Worm (Caenorhabditis elegans) whole organism, L1 larva: ENCODE measurements around the gene T07E3.3.
A peak's percentile ranks its signal among the peaks of the same experiment; 100 is the strongest.

Source experiments
- C16A3.4 ChIP-seq: fragments of 150-350 bp; optimal IDR thresholded peaks from 2 replicates; lab custom pipeline; 2014; ENCODE audit warnings: missing biosample characterization, missing genetic modification characterization
- F16B12.6 ChIP-seq: fragments of 150-350 bp; optimal IDR thresholded peaks from 2 replicates; lab custom pipeline; 2014; ENCODE audit warnings: missing biosample characterization, missing genetic modification characterization
- Y116A8C.19 ChIP-seq: sonication (generic microtip); optimal IDR thresholded peaks from 2 replicates; lab custom pipeline; 2016; ENCODE audit warnings: missing compliant biosample characterization, missing genetic modification characterization, borderline replicate concordance
- aha-1 ChIP-seq: fragments of 150-350 bp; optimal IDR thresholded peaks from 2 replicates; lab custom pipeline; 2014; ENCODE audit warnings: missing biosample characterization, missing genetic modification characterization
- blmp-1 ChIP-seq: fragments of 150-350 bp; optimal IDR thresholded peaks from 2 replicates; lab custom pipeline; 2014; ENCODE audit warnings: missing biosample characterization, missing genetic modification characterization
- ceh-63 ChIP-seq: fragments of 200-800 bp; sonication (Bioruptor generic); optimal IDR thresholded peaks from 2 replicates; lab custom pipeline; 2018; ENCODE audit warnings: mild to moderate bottlenecking, missing genetic modification characterization, missing compliant biosample characterization
- ceh-8 ChIP-seq: fragments of 200-800 bp; sonication (Bioruptor generic); optimal IDR thresholded peaks from 2 replicates; lab custom pipeline; 2018; ENCODE audit warnings: mild to moderate bottlenecking, missing genetic modification characterization, moderate library complexity, missing compliant biosample characterization
- ceh-90 ChIP-seq: sonication (generic microtip); optimal IDR thresholded peaks from 2 replicates; lab custom pipeline; 2016; ENCODE audit warnings: missing genetic modification characterization, missing compliant biosample characterization
- ces-1 ChIP-seq: fragments of 150-350 bp; optimal IDR thresholded peaks from 2 replicates; lab custom pipeline; 2014; ENCODE audit warnings: missing biosample characterization, missing genetic modification reagents, missing genetic modification characterization
- dpl-1 ChIP-seq, 3 experiments: fragments of 150-350 bp in 2 of 3; sonication (generic microtip) in 1 of 3; optimal IDR thresholded peaks; 2 replicates each; lab custom pipeline; 2014 to 2017; ENCODE audit warnings: missing biosample characterization in 3 of 3, missing genetic modification characterization in 3 of 3, missing genetic modification reagents in 3 of 3
- efl-3 ChIP-seq: fragments of 200-800 bp; sonication (Bioruptor generic); optimal IDR thresholded peaks from 2 replicates; lab custom pipeline; 2018; ENCODE audit warnings: mild to moderate bottlenecking, missing genetic modification characterization, missing compliant biosample characterization
- egl-13 ChIP-seq: sonication (generic microtip); optimal IDR thresholded peaks from 2 replicates; lab custom pipeline; 2016; ENCODE audit warnings: missing genotype, missing genetic modification reagents, missing genetic modification characterization, missing compliant biosample characterization
- egl-27 ChIP-seq, 2 experiments: fragments of 150-350 bp in 1 of 2; sonication (generic microtip); optimal IDR thresholded peaks; 3 replicates each; lab custom pipeline; 2017 to 2018; ENCODE audit warnings: missing biosample characterization in 2 of 2, missing genetic modification characterization in 2 of 2, missing genetic modification reagents in 2 of 2
- elt-2 ChIP-seq: sonication (generic microtip); optimal IDR thresholded peaks from 2 replicates; lab custom pipeline; 2016; ENCODE audit warnings: missing genetic modification characterization, mild to moderate bottlenecking, inconsistent platforms, missing compliant biosample characterization, missing genetic modification reagents
- elt-3 ChIP-seq, 6 experiments: fragments of 150-350 bp in 1 of 6; sonication (generic microtip); optimal IDR thresholded peaks; 2 replicates each; lab custom pipeline; 2017 to 2018; ENCODE audit warnings: missing biosample characterization in 6 of 6, missing genetic modification characterization in 6 of 6, inconsistent platforms in 1 of 6
- ets-5 ChIP-seq: fragments of 200-800 bp; sonication (Bioruptor generic); IDR thresholded peaks from 2 replicates; pipeline ENCODE4 v1.3.6; 2022; ENCODE audit warnings: missing genetic modification characterization, missing compliant biosample characterization
- hlh-17 ChIP-seq: fragments of 200-800 bp; sonication (Bioruptor generic); optimal IDR thresholded peaks from 2 replicates; lab custom pipeline; 2018; ENCODE audit warnings: missing genetic modification characterization, mild to moderate bottlenecking, missing compliant biosample characterization, moderate library complexity, borderline replicate concordance
- hlh-4 ChIP-seq: sonication (generic microtip); optimal IDR thresholded peaks from 2 replicates; lab custom pipeline; 2016; ENCODE audit warnings: mild to moderate bottlenecking, missing genetic modification characterization, missing compliant biosample characterization
- irx-1 ChIP-seq: sonication (generic microtip); optimal IDR thresholded peaks from 2 replicates; lab custom pipeline; 2016; ENCODE audit warnings: missing genetic modification characterization, missing compliant biosample characterization
- lin-14 ChIP-seq: fragments of 200-800 bp; sonication (Bioruptor generic); optimal IDR thresholded peaks from 2 replicates; lab custom pipeline; 2018; ENCODE audit warnings: mild to moderate bottlenecking, missing genetic modification characterization, moderate library complexity, missing compliant biosample characterization
- lin-15B ChIP-seq: fragments of 150-350 bp; sonication (generic microtip); optimal IDR thresholded peaks from 3 replicates; lab custom pipeline; 2014; ENCODE audit warnings: missing biosample characterization, missing genetic modification characterization
- lin-35 ChIP-seq, 2 experiments: fragments of 150-350 bp; optimal IDR thresholded peaks; 2 replicates each; lab custom pipeline; 2014; ENCODE audit warnings: missing biosample characterization in 2 of 2, missing genetic modification characterization in 2 of 2, missing genetic modification reagents in 2 of 2
- lin-39 ChIP-seq: fragments of 150-350 bp; optimal IDR thresholded peaks from 2 replicates; lab custom pipeline; 2014; ENCODE audit warnings: missing biosample characterization, missing genetic modification reagents, missing genetic modification characterization
- mab-9 ChIP-seq: fragments of 200-800 bp; sonication (Bioruptor generic); IDR thresholded peaks from 2 replicates; pipeline ENCODE4 v1.3.6; 2022; ENCODE audit warnings: missing genetic modification reagents, missing genetic modification characterization, missing compliant biosample characterization
- mdl-1 ChIP-seq, 2 experiments: fragments of 150-350 bp; optimal IDR thresholded peaks; 2 replicates each; lab custom pipeline; 2014 to 2017; ENCODE audit warnings: missing biosample characterization in 2 of 2, missing genetic modification characterization in 2 of 2, inconsistent platforms in 1 of 2
- mep-1 ChIP-seq: fragments of 150-350 bp; optimal IDR thresholded peaks from 2 replicates; lab custom pipeline; 2014; ENCODE audit warnings: missing biosample characterization, missing genetic modification characterization
- nhr-11 ChIP-seq: fragments of 150-350 bp; optimal IDR thresholded peaks from 2 replicates; lab custom pipeline; 2014; ENCODE audit warnings: missing biosample characterization, missing genetic modification characterization
- nhr-20 ChIP-seq: sonication (generic microtip); optimal IDR thresholded peaks from 2 replicates; lab custom pipeline; 2016; ENCODE audit warnings: mild to moderate bottlenecking, missing genetic modification characterization, missing compliant biosample characterization
- nhr-237 ChIP-seq: fragments of 150-350 bp; optimal IDR thresholded peaks from 2 replicates; lab custom pipeline; 2014; ENCODE audit warnings: missing biosample characterization, missing genetic modification characterization
- nhr-28 ChIP-seq: fragments of 150-350 bp; optimal IDR thresholded peaks from 2 replicates; lab custom pipeline; 2014; ENCODE audit warnings: missing biosample characterization, missing genetic modification characterization
- nhr-47 ChIP-seq: sonication (generic microtip); optimal IDR thresholded peaks from 2 replicates; lab custom pipeline; 2016; ENCODE audit warnings: mild to moderate bottlenecking, missing genetic modification characterization, moderate library complexity, missing compliant biosample characterization
- nhr-71 ChIP-seq: sonication (generic microtip); optimal IDR thresholded peaks from 2 replicates; lab custom pipeline; 2016; ENCODE audit warnings: mild to moderate bottlenecking, missing genetic modification characterization, moderate library complexity, missing compliant biosample characterization
- nhr-76 ChIP-seq: sonication (generic microtip); optimal IDR thresholded peaks from 2 replicates; lab custom pipeline; 2017; ENCODE audit warnings: missing biosample characterization, missing genetic modification characterization
- nhr-84 ChIP-seq: sonication (generic microtip); optimal IDR thresholded peaks from 2 replicates; lab custom pipeline; 2017; ENCODE audit warnings: missing biosample characterization, missing genetic modification characterization
- nhr-85 ChIP-seq: sonication (generic microtip); peaks from one replicate; lab custom pipeline; 2016; ENCODE audit warnings: missing genetic modification characterization, inconsistent platforms, missing compliant biosample characterization
- nhr-90 ChIP-seq: sonication (generic microtip); optimal IDR thresholded peaks from 2 replicates; lab custom pipeline; 2016; ENCODE audit warnings: mild to moderate bottlenecking, missing genetic modification characterization, missing compliant biosample characterization; ENCODE audit not compliant: poor library complexity
- pax-3 ChIP-seq: fragments of 200-800 bp; sonication (Bioruptor generic); optimal IDR thresholded peaks from 2 replicates; lab custom pipeline; 2018; ENCODE audit warnings: mild to moderate bottlenecking, missing genetic modification characterization, moderate library complexity, missing compliant biosample characterization
- pqm-1 ChIP-seq: sonication (generic microtip); optimal IDR thresholded peaks from 3 replicates; lab custom pipeline; 2017; ENCODE audit warnings: missing biosample characterization, missing genetic modification characterization
- skn-1 ChIP-seq: fragments of 150-350 bp; optimal IDR thresholded peaks from 2 replicates; lab custom pipeline; 2014; ENCODE audit warnings: missing biosample characterization, missing genetic modification characterization
- snpc-4 ChIP-seq: fragments of 150-350 bp; optimal IDR thresholded peaks from 2 replicates; lab custom pipeline; 2014; ENCODE audit warnings: missing biosample characterization, missing genetic modification characterization
- sox-4 ChIP-seq: sonication (generic microtip); optimal IDR thresholded peaks from 2 replicates; lab custom pipeline; 2016; ENCODE audit warnings: missing genetic modification characterization, missing compliant biosample characterization
- sptf-1 ChIP-seq: fragments of 150-350 bp; optimal IDR thresholded peaks from 2 replicates; lab custom pipeline; 2014; ENCODE audit warnings: missing biosample characterization, missing genetic modification characterization
- swsn-7 ChIP-seq: sonication (generic microtip); optimal IDR thresholded peaks from 2 replicates; lab custom pipeline; 2016; ENCODE audit warnings: missing genetic modification characterization, missing compliant biosample characterization
- tlp-1 ChIP-seq: fragments of 150-350 bp; optimal IDR thresholded peaks from 2 replicates; lab custom pipeline; 2014; ENCODE audit warnings: missing biosample characterization, missing genetic modification characterization
- unc-130 ChIP-seq: fragments of 150-350 bp; optimal IDR thresholded peaks from 2 replicates; lab custom pipeline; 2017; ENCODE audit warnings: missing biosample characterization, missing genetic modification characterization, inconsistent platforms
- unc-30 ChIP-seq: sonication (generic microtip); optimal IDR thresholded peaks from 2 replicates; lab custom pipeline; 2017; ENCODE audit warnings: missing biosample characterization, missing genetic modification characterization
- unc-86 ChIP-seq: sonication (generic microtip); optimal IDR thresholded peaks from 2 replicates; lab custom pipeline; 2016; ENCODE audit warnings: missing genetic modification characterization, missing compliant biosample characterization
- unc-98 ChIP-seq: fragments of 200-800 bp; sonication (Bioruptor generic); IDR thresholded peaks from 2 replicates; pipeline ENCODE4 v1.3.6; 2022; ENCODE audit warnings: missing genetic modification characterization, missing compliant biosample characterization
- vab-15 ChIP-seq: sonication (generic microtip); optimal IDR thresholded peaks from 2 replicates; lab custom pipeline; 2017; ENCODE audit warnings: missing genotype, mild to moderate bottlenecking, missing genetic modification characterization, missing compliant biosample characterization
- xbp-1 ChIP-seq: sonication (generic microtip); optimal IDR thresholded peaks from 2 replicates; lab custom pipeline; 2016; ENCODE audit warnings: missing genetic modification characterization, missing compliant biosample characterization
- zag-1 ChIP-seq: fragments of 150-350 bp; optimal IDR thresholded peaks from 2 replicates; lab custom pipeline; 2014; ENCODE audit warnings: missing biosample characterization, missing genetic modification characterization
- ztf-11 ChIP-seq, 2 experiments: sonication (generic microtip); optimal IDR thresholded peaks; 2 replicates each; lab custom pipeline; 2016 to 2017; ENCODE audit warnings: missing genetic modification characterization in 2 of 2, missing biosample characterization in 1 of 2, missing compliant biosample characterization in 1 of 2
- ztf-4 ChIP-seq: fragments of 150-350 bp; optimal IDR thresholded peaks from 2 replicates; lab custom pipeline; 2014; ENCODE audit warnings: missing biosample characterization, missing genetic modification characterization

The T07E3.3 gene

DNA sequence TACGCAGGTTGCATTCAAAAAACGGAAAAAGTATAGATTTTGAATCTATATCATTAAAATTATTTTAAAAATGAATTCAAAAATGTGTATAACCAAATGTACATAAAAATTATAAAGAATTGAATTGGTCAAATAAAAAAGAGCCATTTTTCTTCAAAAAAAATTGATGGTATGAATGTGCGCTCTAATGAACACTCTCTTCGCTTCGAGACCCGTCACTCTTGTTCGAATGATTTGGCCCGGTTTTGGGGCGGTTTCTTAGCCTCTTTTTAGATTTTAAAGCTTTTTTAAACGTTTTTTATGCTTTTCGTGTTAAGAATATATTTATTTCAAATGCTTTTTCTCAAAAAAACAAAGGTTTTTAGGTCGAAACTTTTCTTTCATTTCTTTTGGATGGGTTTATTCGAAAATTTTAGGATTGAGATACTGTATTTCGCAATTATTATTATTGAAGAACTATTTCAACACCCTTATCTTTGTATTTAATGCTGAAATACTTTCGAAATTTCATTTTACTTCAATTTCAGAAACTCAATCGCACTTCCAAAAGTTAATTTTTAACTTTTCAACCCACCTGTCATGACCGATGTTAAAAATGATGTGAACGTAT lies 26.0 kb downstream of the T07E3.3 start, which contains the start of gene inf-1:
Gene inf-1 (plus strand): TSS at position 577 of the 610 bp plus-strand sequence.
- TF ChIP-seq mab-9 (GFP tag; lab: Robert Waterston, UW) (no peak), elt-2 (tag; lab: Kevin White, UChicago) (no peak), skn-1 (peak; percentile 48), hlh-17 (no peak), C16A3.4 (tag; lab: Kevin White, UChicago) (peak; percentile 55), ztf-4 (no peak), xbp-1 (tag; lab: Kevin White, UChicago) (peak; percentile 44), snpc-4 (tag; lab: Kevin White, UChicago) (no peak), swsn-7 (tag; lab: Kevin White, UChicago) (peak; percentile 26), nhr-20 (tag; lab: Kevin White, UChicago) (peak; percentile 34), nhr-47 (peak; percentile 18), nhr-237 (tag; lab: Kevin White, UChicago) (no peak), pax-3 (tag; lab: Kevin White, UChicago) (no peak), ceh-90 (tag; lab: Kevin White, UChicago) (no peak), nhr-84 (tag; lab: Kevin White, UChicago) (no peak), nhr-90 (tag; lab: Kevin White, UChicago) (no peak), egl-13 (tag; lab: Kevin White, UChicago) (no peak), tlp-1 (tag; lab: Kevin White, UChicago) (no peak), sptf-1 (tag; lab: Kevin White, UChicago) (no peak), lin-15B (tag; lab: Kevin White, UChicago) (peak; percentile 67), unc-86 (tag; lab: Kevin White, UChicago) (no peak), efl-3 (GFP tag; lab: Kevin White, UChicago) (no peak), aha-1 (no peak), pqm-1 (no peak), nhr-11 (no peak), nhr-28 (tag; lab: Kevin White, UChicago) (no peak), lin-39 (no peak), elt-3 (tag; optimal IDR thresholded peaks at IDR 0.05; lab: Kevin White, UChicago) (peak in 2 of 6 experiments; percentile 19 to 46), hlh-4 (no peak), lin-14 (GFP tag; lab: Kevin White, UChicago) (peak; percentile 54), egl-27 (tag; optimal IDR thresholded peaks at IDR 0.05; lab: Kevin White, UChicago) (no peak), ceh-63 (GFP tag; lab: Kevin White, UChicago) (no peak), dpl-1 (GFP tag; optimal IDR thresholded peaks at IDR 0.05; lab: Kevin White, UChicago) (peak; percentile 41 to 77 (median 61)), irx-1 (tag; lab: Kevin White, UChicago) (no peak), mep-1 (tag; lab: Kevin White, UChicago) (peak; percentile 66), F16B12.6 (tag; lab: Kevin White, UChicago) (peak; percentile 16), blmp-1 (tag; lab: Kevin White, UChicago) (no peak), sox-4 (tag; lab: Kevin White, UChicago) (no peak), unc-98 (GFP tag; lab: Robert Waterston, UW) (no peak), nhr-71 (tag; lab: Kevin White, UChicago) (peak; percentile 41), ets-5 (GFP tag; lab: Robert Waterston, UW) (no peak), unc-130 (tag; lab: Kevin White, UChicago) (peak; percentile 25), vab-15 (tag; lab: Kevin White, UChicago) (no peak), zag-1 (tag; lab: Kevin White, UChicago) (no peak), nhr-85 (tag; lab: Kevin White, UChicago) (peak; percentile 57), nhr-76 (tag; lab: Kevin White, UChicago) (no peak), unc-30 (tag; lab: Kevin White, UChicago) (no peak), mdl-1 (tag; optimal IDR thresholded peaks at IDR 0.05; lab: Kevin White, UChicago) (no peak), ztf-11 (tag; optimal IDR thresholded peaks at IDR 0.05; lab: Kevin White, UChicago) (no peak), lin-35 (GFP tag; optimal IDR thresholded peaks at IDR 0.05; lab: Kevin White, UChicago) (peak; percentile 69 to 81), ces-1 (GFP tag; lab: Kevin White, UChicago) (no peak), Y116A8C.19 (no peak), ceh-8 (GFP tag; lab: Kevin White, UChicago) (no peak)
